Worm (Caenorhabditis elegans): ENCODE data around the gene F07G11.3.

The F07G11.3 gene

DNA sequence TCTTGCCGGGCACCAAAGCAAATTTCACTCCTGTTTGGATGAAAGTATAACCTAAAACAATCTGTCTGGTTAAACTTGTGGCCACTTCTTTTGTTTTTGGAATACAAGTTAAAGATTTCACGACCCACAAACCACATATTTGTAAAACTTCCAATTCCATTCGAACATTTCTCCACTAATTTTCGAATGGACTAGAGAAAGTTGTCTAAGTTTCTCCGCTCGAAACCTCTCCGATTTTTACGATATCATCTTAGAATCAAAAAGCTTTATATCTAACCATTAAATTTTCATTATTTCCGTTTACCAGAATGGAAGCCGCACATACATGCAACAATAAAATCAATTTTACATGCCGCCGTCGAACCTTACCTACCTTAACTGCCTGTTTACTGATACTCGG, at the start of gene F07G11.3:
Gene F07G11.3 (plus strand): TSS at position 301 of the 400 bp plus-strand sequence.
- no peak for TF ChIP-seq fkh-8 (tag; optimal IDR thresholded peaks at IDR 0.05)
- TF ChIP-seq ceh-82 (tag; optimal IDR thresholded peaks at IDR 0.05): no peak
- no peak for TF ChIP-seq mab-9 (GFP tag; IDR thresholded peaks at IDR 0.05)
- TF ChIP-seq snpc-4 (tag; optimal IDR thresholded peaks at IDR 0.05): no peak
- TF ChIP-seq Y116A8C.19 (tag; optimal IDR thresholded peaks at IDR 0.05; ENCODE audit: borderline replicate concordance): no peak
- TF ChIP-seq nhr-71 (tag; optimal IDR thresholded peaks at IDR 0.05): no peak
- TF ChIP-seq egl-27 (tag; optimal IDR thresholded peaks at IDR 0.05): no peak
- no peak for TF ChIP-seq ets-5 (GFP tag; IDR thresholded peaks at IDR 0.05)

DNA sequence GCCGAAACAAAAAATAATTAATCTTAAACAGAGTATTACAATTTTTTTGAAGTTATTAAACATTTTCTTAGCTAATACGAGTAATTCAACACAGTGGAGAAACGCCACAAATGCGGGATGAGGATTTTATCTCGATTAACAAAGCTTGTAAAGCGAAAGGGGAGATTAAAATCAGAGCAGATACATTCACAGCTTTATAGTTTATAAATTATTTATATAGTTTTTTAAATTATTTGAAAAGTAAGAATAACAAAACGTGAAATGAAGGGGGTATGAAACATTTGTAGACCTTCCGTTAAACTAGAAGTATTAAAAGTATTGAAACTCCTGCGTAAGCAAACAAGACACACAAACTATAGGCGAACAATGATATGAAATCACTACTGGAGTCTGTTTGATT, 43.5 kb upstream of the F07G11.3 start, which contains the start of gene C05C8.8:
Gene C05C8.8 (minus strand): TSS at position 101 of the 400 bp plus-strand sequence.
- no peak for TF ChIP-seq elt-3 (tag; optimal IDR thresholded peaks at IDR 0.05)
- no peak for TF ChIP-seq isw-1 (GFP tag; IDR thresholded peaks at IDR 0.05)
- TF ChIP-seq irx-1 (tag; optimal IDR thresholded peaks at IDR 0.05): no peak
- TF ChIP-seq egl-27 (tag; optimal IDR thresholded peaks at IDR 0.05): no peak
- TF ChIP-seq efl-1 (optimal IDR thresholded peaks at IDR 0.05): no peak
- TF ChIP-seq efl-1 (GFP tag; optimal IDR thresholded peaks at IDR 0.05 in 1 of 2): no peak
- no peak for TF ChIP-seq sup-37 (GFP tag; optimal IDR thresholded peaks at IDR 0.05)
- TF ChIP-seq xbp-1 (tag; optimal IDR thresholded peaks at IDR 0.05): no peak
- TF ChIP-seq ceh-63 (GFP tag; optimal IDR thresholded peaks at IDR 0.05): no peak
- TF ChIP-seq grh-1 (GFP tag; IDR thresholded peaks at IDR 0.05): no peak
- TF ChIP-seq zag-1 (tag; optimal IDR thresholded peaks at IDR 0.05): no peak
- no peak for TF ChIP-seq C16A3.4 (tag; optimal IDR thresholded peaks at IDR 0.05)

DNA sequence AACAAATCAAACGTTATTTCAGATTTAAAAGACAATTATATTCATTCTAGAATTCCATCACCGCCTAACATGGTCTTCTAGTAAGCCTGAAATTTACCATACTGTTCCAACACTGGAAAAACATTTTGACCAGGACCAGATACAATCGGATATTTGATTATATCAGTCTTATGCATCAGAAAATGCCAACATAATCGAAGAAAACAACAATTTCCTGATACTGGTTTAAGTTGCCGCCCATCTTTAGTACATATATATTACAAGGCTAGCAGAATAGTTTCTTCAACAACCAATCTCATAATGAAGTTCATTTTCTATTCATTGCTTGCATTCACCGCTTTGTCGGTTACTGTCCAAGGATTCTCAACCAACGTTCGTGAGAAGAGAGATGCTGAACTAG, 39.6 kb upstream of the F07G11.3 start, which contains the start of gene C13A2.12:
Gene C13A2.12 (plus strand): TSS at position 301 of the 400 bp plus-strand sequence.
- TF ChIP-seq lin-39 (tag; optimal IDR thresholded peaks at IDR 0.05) (no peak), hlh-4 (tag; optimal IDR thresholded peaks at IDR 0.05) (no peak), nhr-11 (tag; optimal IDR thresholded peaks at IDR 0.05) (no peak), swsn-7 (tag; optimal IDR thresholded peaks at IDR 0.05) (no peak), Y116A8C.19 (tag; optimal IDR thresholded peaks at IDR 0.05; ENCODE audit: borderline replicate concordance) (no peak), nhr-77 (tag; optimal IDR thresholded peaks at IDR 0.05) (no peak), efl-1 (optimal IDR thresholded peaks at IDR 0.05) (no peak), efl-1 (GFP tag; optimal IDR thresholded peaks at IDR 0.05 in 1 of 2) (no peak)

DNA sequence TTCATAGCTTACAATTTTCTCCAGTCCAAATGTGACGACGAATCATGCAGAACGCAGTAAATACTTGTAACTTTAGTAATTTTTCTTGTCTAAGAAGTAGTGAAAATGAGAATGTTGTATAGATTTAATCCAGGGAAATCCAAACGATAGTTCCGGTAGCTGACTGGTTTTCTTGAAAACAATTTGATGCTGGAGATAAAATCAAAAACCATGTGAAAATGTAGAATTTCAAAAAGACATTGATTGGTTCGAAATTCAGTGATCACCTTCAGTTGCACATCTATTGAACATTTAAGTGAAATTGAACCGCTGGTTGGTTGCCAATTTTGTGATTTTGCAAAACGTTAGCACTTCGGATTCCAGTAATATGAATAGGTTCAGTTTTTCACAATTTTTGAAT, 34.5 kb upstream of the F07G11.3 start, which contains the start of gene C13A2.9:
Gene C13A2.9 (minus strand): TSS at position 101 of the 400 bp plus-strand sequence.
- no peak for TF ChIP-seq lin-14 (GFP tag; optimal IDR thresholded peaks at IDR 0.05)

DNA sequence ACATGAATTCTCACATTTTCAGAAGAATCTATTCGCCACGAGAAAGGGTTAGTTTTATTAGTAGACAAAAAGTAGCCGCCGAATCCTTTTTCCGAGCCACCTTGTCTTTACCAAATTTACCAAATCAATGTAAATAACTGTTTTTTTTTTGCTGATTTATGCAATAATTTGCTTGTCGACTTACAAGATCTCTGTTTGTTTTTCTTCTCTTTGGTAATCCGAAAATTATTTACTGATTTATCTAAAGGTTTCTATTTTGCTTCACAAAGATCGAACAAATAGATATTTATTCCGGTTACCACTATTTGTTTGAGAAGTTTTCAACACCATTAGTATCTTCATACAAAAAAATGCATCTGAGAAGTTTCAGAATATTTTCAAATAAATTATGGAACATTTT, 32.5 kb upstream of the F07G11.3 start, which contains the start of gene C13A2.7:
Gene C13A2.7 (plus strand): TSS at position 301 of the 400 bp plus-strand sequence.
- TF ChIP-seq mab-9 (GFP tag; IDR thresholded peaks at IDR 0.05) (no peak), lin-35 (GFP tag; optimal IDR thresholded peaks at IDR 0.05) (no peak), mdl-1 (tag; optimal IDR thresholded peaks at IDR 0.05) (no peak), tbx-2 (tag; optimal IDR thresholded peaks at IDR 0.05) (no peak), skn-1 (tag; optimal IDR thresholded peaks at IDR 0.05) (no peak), C16A3.4 (tag; optimal IDR thresholded peaks at IDR 0.05) (no peak), egl-13 (tag; optimal IDR thresholded peaks at IDR 0.05) (no peak), mef-2 (tag; optimal IDR thresholded peaks at IDR 0.05) (no peak), nhr-90 (tag; optimal IDR thresholded peaks at IDR 0.05; ENCODE audit: poor library complexity) (no peak), blmp-1 (tag; optimal IDR thresholded peaks at IDR 0.05) (no peak), nhr-47 (tag; optimal IDR thresholded peaks at IDR 0.05) (no peak), hlh-4 (tag; optimal IDR thresholded peaks at IDR 0.05) (no peak), C04F5.9 (tag; optimal IDR thresholded peaks at IDR 0.05) (no peak), lsy-2 (tag; optimal IDR thresholded peaks at IDR 0.05) (no peak), unc-30 (tag; optimal IDR thresholded peaks at IDR 0.05) (no peak), fkh-4 (tag; optimal IDR thresholded peaks at IDR 0.05; ENCODE audit: borderline replicate concordance) (no peak), tlp-1 (tag; optimal IDR thresholded peaks at IDR 0.05) (no peak)

All from whole organism, L1 larva.